Fruit fly (Drosophila melanogaster): ENCODE data around the gene Fdx1.
A peak's percentile ranks its signal among the peaks of the same experiment; 100 is the strongest.

dm6 chr3L:9383345-9384075 lies 12.5 kb upstream of the Fdx1 start, which contains the start of gene Hsp27:
- TF ChIP-seq Sox14 (GFP tag; optimal IDR thresholded peaks at IDR 0.05) (peak; percentile 100), CG11294 (GFP tag; IDR thresholded peaks at IDR 0.05) (peak; percentile 100), CG6163 (GFP tag; IDR thresholded peaks at IDR 0.05) (peak; percentile 100), pdm3 (GFP tag; optimal IDR thresholded peaks at IDR 0.05) (peak; percentile 100), dsx (GFP tag; optimal IDR thresholded peaks at IDR 0.05; ENCODE audit: poor library complexity, severe bottlenecking) (peak; percentile 99)

Measured in whole organism, prepupa.